Worm (Caenorhabditis elegans): ENCODE data around the gene egl-19.
"Not testable (repeated sequence)": the region's sequence is repeated elsewhere in the genome, so short reads cannot be mapped to it uniquely, and the experiment has no call there.

DNA sequence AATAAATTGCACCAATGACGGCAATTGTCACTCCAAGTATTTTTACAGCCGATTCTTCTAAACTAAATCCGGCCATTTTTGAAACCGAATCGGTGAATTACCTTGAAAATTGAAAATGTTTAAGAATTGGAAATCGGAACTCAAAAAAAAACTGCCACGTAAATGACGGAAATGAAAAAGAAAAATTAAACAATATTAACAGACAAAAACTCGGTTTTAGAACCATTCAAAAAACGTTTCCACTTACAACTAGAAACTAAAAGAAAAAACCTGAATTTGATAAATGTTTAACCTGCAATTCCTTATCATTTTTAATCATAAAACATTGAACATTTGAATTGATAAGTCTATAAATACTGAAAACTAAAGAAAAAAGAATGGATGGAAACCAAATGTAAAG lies 40.4 kb upstream of the egl-19 start, which contains the start of gene Y40C5A.4:
- not testable (repeated sequence) for TF ChIP-seq fkh-10 (GFP tag; optimal IDR thresholded peaks at IDR 0.05); pqm-1 (tag; optimal IDR thresholded peaks at IDR 0.05); fos-1 (tag; optimal IDR thresholded peaks at IDR 0.05); lin-39 (tag; optimal IDR thresholded peaks at IDR 0.05); egl-27 (tag; optimal IDR thresholded peaks at IDR 0.05); lsy-2 (tag; optimal IDR thresholded peaks at IDR 0.05); sptf-1 (tag; optimal IDR thresholded peaks at IDR 0.05); nhr-71 (tag; optimal IDR thresholded peaks at IDR 0.05); zag-1 (tag; optimal IDR thresholded peaks at IDR 0.05); elt-3 (tag; optimal IDR thresholded peaks at IDR 0.05); nhr-237 (tag; optimal IDR thresholded peaks at IDR 0.05); nhr-11 (tag; optimal IDR thresholded peaks at IDR 0.05); unc-62 (GFP tag; optimal IDR thresholded peaks at IDR 0.05); nhr-84 (tag; optimal IDR thresholded peaks at IDR 0.05)

All from whole organism, L1 larva.